Worm (Caenorhabditis elegans) whole organism, young adult: ENCODE data around the gene F59E12.6.

Experiments
- B0261.1 ChIP-seq: sonication (generic microtip); optimal IDR thresholded peaks from 2 replicates; lab custom pipeline; 2016; ENCODE audit warnings: mild to moderate bottlenecking, missing genetic modification characterization, moderate library complexity, missing compliant biosample characterization
- B0336.3 ChIP-seq: fragments of 200-800 bp; sonication (Bioruptor generic); IDR thresholded peaks from 2 replicates; pipeline ENCODE4 v1.3.6; 2022; ENCODE audit warnings: missing genetic modification characterization, missing compliant biosample characterization
- F23B12.7 ChIP-seq: sonication (generic microtip); optimal IDR thresholded peaks from 2 replicates; lab custom pipeline; 2017; ENCODE audit warnings: missing genetic modification characterization, mild to moderate bottlenecking, missing compliant biosample characterization, antibody characterized with exemption, moderate library complexity; ENCODE audit not compliant: insufficient read depth
- F49E8.2 ChIP-seq: sonication (generic microtip); optimal IDR thresholded peaks from 3 replicates; lab custom pipeline; 2017; ENCODE audit warnings: missing genetic modification characterization, mild to moderate bottlenecking, missing compliant biosample characterization, antibody characterized with exemption, moderate library complexity; ENCODE audit not compliant: insufficient read depth
- F57A8.1 ChIP-seq: fragments of 200-800 bp; sonication (Bioruptor generic); optimal IDR thresholded peaks from 2 replicates; lab custom pipeline; 2018; ENCODE audit warnings: mild to moderate bottlenecking, missing genetic modification characterization, moderate library complexity, missing compliant biosample characterization
- F57C9.4 ChIP-seq: sonication (generic microtip); optimal IDR thresholded peaks from 2 replicates; lab custom pipeline; 2017; ENCODE audit warnings: mild to moderate bottlenecking, missing genetic modification characterization, missing compliant biosample characterization
- T26A5.8 ChIP-seq: sonication (generic microtip); optimal IDR thresholded peaks from 2 replicates; lab custom pipeline; 2016; ENCODE audit warnings: missing genetic modification characterization, missing compliant biosample characterization
- Y53F4B.3 ChIP-seq: fragments of 200-800 bp; sonication (Bioruptor generic); IDR thresholded peaks from 2 replicates; pipeline ENCODE4 v1.3.6; 2022; ENCODE audit warnings: missing genetic modification reagents, missing genetic modification characterization, missing compliant biosample characterization
- ZK185.1 ChIP-seq: sonication (generic microtip); optimal IDR thresholded peaks from 2 replicates; lab custom pipeline; 2016; ENCODE audit warnings: mild to moderate bottlenecking, missing genetic modification characterization, missing compliant biosample characterization; ENCODE audit not compliant: poor library complexity, severe bottlenecking
- ama-1 ChIP-seq, 3 experiments: fragments of 150-350 bp in 1 of 3; sonication (generic microtip) in 2 of 3; optimal IDR thresholded peaks; 2 replicates each; lab custom pipeline; 2014 to 2018; ENCODE audit warnings: missing biosample characterization in 2 of 3, missing genetic modification characterization in 2 of 3, missing genetic modification reagents in 2 of 3
- cebp-1 ChIP-seq, 2 experiments: fragments of 200-800 bp in 1 of 2; sonication (Bioruptor generic) in 1 of 2; sonication (generic microtip) in 1 of 2; IDR thresholded peaks in 1 of 2; optimal IDR thresholded peaks in 1 of 2; 2 replicates each; pipeline versions ENCODE4 v1.3.6 to Lab custom; 2017 to 2022; ENCODE audit warnings: missing compliant biosample characterization in 2 of 2, missing genetic modification characterization in 2 of 2, mild to moderate bottlenecking in 1 of 2, missing genetic modification reagents in 1 of 2, moderate library complexity in 1 of 2
- ceh-40 ChIP-seq: fragments of 200-800 bp; sonication (Bioruptor generic); IDR thresholded peaks from 2 replicates; pipeline ENCODE4 v1.3.6; 2022; ENCODE audit warnings: missing genetic modification characterization, missing compliant biosample characterization
- ceh-79 ChIP-seq: sonication (generic microtip); optimal IDR thresholded peaks from 2 replicates; lab custom pipeline; 2017; ENCODE audit warnings: mild to moderate bottlenecking, missing genetic modification characterization, missing compliant biosample characterization
- ceh-91 ChIP-seq: fragments of 200-800 bp; sonication (Bioruptor generic); IDR thresholded peaks from 2 replicates; pipeline ENCODE4 v1.3.6; 2022; ENCODE audit warnings: missing genetic modification reagents, missing genetic modification characterization, missing compliant biosample characterization
- dpff-1 ChIP-seq: sonication (generic microtip); optimal IDR thresholded peaks from 2 replicates; lab custom pipeline; 2017; ENCODE audit warnings: mild to moderate bottlenecking, missing genetic modification characterization, missing compliant biosample characterization
- dpl-1 ChIP-seq: fragments of 150-350 bp; optimal IDR thresholded peaks from 2 replicates; lab custom pipeline; 2014; ENCODE audit warnings: missing biosample characterization, missing genetic modification reagents, missing genetic modification characterization
- efl-1 ChIP-seq: fragments of 150-350 bp; optimal IDR thresholded peaks from 2 replicates; lab custom pipeline; 2014; ENCODE audit warnings: missing biosample characterization, missing genetic modification reagents, missing genetic modification characterization
- egl-44 ChIP-seq: fragments of 200-800 bp; sonication (Bioruptor generic); IDR thresholded peaks from 2 replicates; pipeline ENCODE4 v1.3.6; 2022; ENCODE audit warnings: missing genetic modification reagents, missing genetic modification characterization, missing compliant biosample characterization
- ets-4 ChIP-seq: fragments of 200-800 bp; sonication (Bioruptor generic); optimal IDR thresholded peaks from 2 replicates; lab custom pipeline; 2018; ENCODE audit warnings: mild to moderate bottlenecking, missing genetic modification characterization, missing compliant biosample characterization
- gei-17 ChIP-seq: fragments of 200-800 bp; sonication (Bioruptor generic); optimal IDR thresholded peaks from 2 replicates; lab custom pipeline; 2018; ENCODE audit warnings: mild to moderate bottlenecking, missing genetic modification characterization, missing compliant biosample characterization
- him-1 ChIP-seq: sonication (generic microtip); optimal IDR thresholded peaks from 2 replicates; lab custom pipeline; 2016; ENCODE audit warnings: missing genotype, missing genetic modification reagents, missing genetic modification characterization, missing compliant biosample characterization
- hlh-12 ChIP-seq: sonication (generic microtip); optimal IDR thresholded peaks from 2 replicates; lab custom pipeline; 2016; ENCODE audit warnings: missing genetic modification characterization, missing compliant biosample characterization
- lin-54 ChIP-seq: fragments of 200-800 bp; sonication (Bioruptor generic); optimal IDR thresholded peaks from 2 replicates; lab custom pipeline; 2018; ENCODE audit warnings: mild to moderate bottlenecking, missing genetic modification characterization, missing compliant biosample characterization
- mcd-1 ChIP-seq: fragments of 200-800 bp; sonication (Bioruptor generic); IDR thresholded peaks from 2 replicates; pipeline ENCODE4 v1.3.6; 2022; ENCODE audit warnings: missing genetic modification reagents, missing genetic modification characterization, missing compliant biosample characterization
- mes-4 ChIP-seq: sonication (generic microtip); optimal IDR thresholded peaks from 2 replicates; lab custom pipeline; 2016; ENCODE audit warnings: missing genotype, missing genetic modification characterization, missing compliant biosample characterization
- nfya-2 ChIP-seq: fragments of 200-800 bp; sonication (Bioruptor generic); IDR thresholded peaks from 2 replicates; pipeline ENCODE4 v1.3.6; 2022; ENCODE audit warnings: missing genetic modification reagents, missing genetic modification characterization, missing compliant biosample characterization
- nhr-179 ChIP-seq: sonication (generic microtip); optimal IDR thresholded peaks from 2 replicates; lab custom pipeline; 2016; ENCODE audit warnings: mild to moderate bottlenecking, missing genetic modification characterization, missing compliant biosample characterization
- nhr-80 ChIP-seq: sonication (generic microtip); optimal IDR thresholded peaks from 2 replicates; lab custom pipeline; 2016; ENCODE audit warnings: missing genetic modification characterization, missing compliant biosample characterization
- pbrm-1 ChIP-seq: fragments of 200-800 bp; sonication (Bioruptor generic); IDR thresholded peaks from 2 replicates; pipeline ENCODE4 v1.3.6; 2022; ENCODE audit warnings: missing genetic modification reagents, missing genetic modification characterization, missing compliant biosample characterization
- pha-4 ChIP-seq: fragments of 150-350 bp; sonication (generic microtip); optimal IDR thresholded peaks from 2 replicates; lab custom pipeline; 2014; ENCODE audit warnings: missing biosample characterization, missing genetic modification reagents, missing genetic modification characterization
- rpc-1 ChIP-seq, 2 experiments: fragments of 150-350 bp in 1 of 2; sonication (generic microtip) in 1 of 2; optimal IDR thresholded peaks; 2 replicates each; lab custom pipeline; 2014 to 2018; ENCODE audit warnings: missing biosample characterization in 1 of 2, missing genetic modification characterization in 1 of 2, missing genetic modification reagents in 1 of 2, missing genotype in 1 of 2
- tbx-9 ChIP-seq: sonication (generic microtip); optimal IDR thresholded peaks from 2 replicates; lab custom pipeline; 2016; ENCODE audit warnings: borderline replicate concordance, missing genetic modification characterization, inconsistent platforms, missing compliant biosample characterization
- unc-130 ChIP-seq: sonication (generic microtip); optimal IDR thresholded peaks from 2 replicates; lab custom pipeline; 2016; ENCODE audit warnings: missing genetic modification reagents, missing genetic modification characterization, missing compliant biosample characterization
- xnd-1 ChIP-seq: sonication (generic microtip); optimal IDR thresholded peaks from 2 replicates; lab custom pipeline; 2016; ENCODE audit warnings: missing genotype, missing genetic modification reagents, missing genetic modification characterization, missing compliant biosample characterization
- ztf-25 ChIP-seq: fragments of 200-800 bp; sonication (Bioruptor generic); IDR thresholded peaks from 2 replicates; pipeline ENCODE4 v1.3.6; 2022; ENCODE audit warnings: missing genetic modification reagents, missing genetic modification characterization, missing compliant biosample characterization
- ztf-3 ChIP-seq: fragments of 200-800 bp; sonication (Bioruptor generic); optimal IDR thresholded peaks from 2 replicates; lab custom pipeline; 2018; ENCODE audit warnings: mild to moderate bottlenecking, missing genetic modification characterization, missing compliant biosample characterization
- ztf-6 ChIP-seq: fragments of 200-800 bp; sonication (Bioruptor generic); IDR thresholded peaks from 2 replicates; pipeline ENCODE4 v1.3.6; 2022; ENCODE audit warnings: missing genetic modification reagents, missing genetic modification characterization, missing compliant biosample characterization

Gene F59E12.6

DNA sequence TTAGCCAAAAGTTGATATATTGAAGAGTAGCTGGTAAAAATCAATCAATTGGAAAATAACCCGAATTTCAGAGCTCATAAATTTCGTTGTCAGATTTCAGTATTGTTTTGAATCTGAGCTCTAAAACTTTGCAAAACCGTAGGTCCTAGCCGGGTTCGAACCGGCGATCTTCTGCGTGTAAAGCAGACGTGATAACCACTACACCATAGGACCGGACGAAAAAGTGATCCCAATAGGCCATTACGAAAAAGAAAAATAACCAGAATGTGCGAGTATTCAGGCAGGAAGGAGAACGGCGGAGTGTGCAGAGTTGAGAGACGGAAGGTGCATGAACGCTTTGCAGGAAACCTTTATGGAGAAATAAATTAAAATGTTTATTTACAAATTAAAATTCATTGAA, 53.7 kb downstream of the F59E12.6 start (continued):
- TF ChIP-seq hlh-12 (tag; lab: Kevin White, UChicago) (no peak), egl-44 (no peak), him-1 (peak; percentile 80), T26A5.8 (no peak), ceh-40 (peak; percentile 59; the same call in 1 of the 2 replicates), tbx-9 (tag; lab: Kevin White, UChicago) (no peak), mcd-1 (GFP tag; lab: Robert Waterston, UW) (0 out of 2 replicates have a peak, but pooled peaks have one; percentile 46), pbrm-1 (GFP tag; lab: Robert Waterston, UW) (no peak), cebp-1 (GFP tag; IDR thresholded peaks at IDR 0.05; lab: Robert Waterston, UW) (no peak), cebp-1 (tag; optimal IDR thresholded peaks at IDR 0.05; lab: Kevin White, UChicago) (no peak), nfya-2 (GFP tag; lab: Robert Waterston, UW) (no peak), ztf-25 (GFP tag; lab: Robert Waterston, UW) (no peak), F23B12.7 (tag; lab: Kevin White, UChicago) (peak; percentile 81), lin-54 (GFP tag; lab: Kevin White, UChicago) (peak; percentile 58), F57C9.4 (no peak), dpl-1 (GFP tag; lab: Kevin White, UChicago) (no peak), B0336.3 (GFP tag; lab: Robert Waterston, UW) (0 out of 2 replicates have a peak, but pooled peaks have one; percentile 28), F57A8.1 (GFP tag; lab: Kevin White, UChicago) (no peak), dpff-1 (tag; lab: Kevin White, UChicago) (no peak), ama-1 (optimal IDR thresholded peaks at IDR 0.05; lab: Kevin White, UChicago) (no peak), ama-1 (GFP tag; optimal IDR thresholded peaks at IDR 0.05; lab: Kevin White, UChicago) (peak; percentile 9 to 73), ets-4 (GFP tag; lab: Kevin White, UChicago) (no peak), B0261.1 (tag; lab: Kevin White, UChicago) (peak; percentile 90), ceh-79 (tag; lab: Kevin White, UChicago) (no peak), nhr-179 (tag; lab: Kevin White, UChicago) (no peak), gei-17 (GFP tag; lab: Kevin White, UChicago) (no peak), ztf-6 (GFP tag; lab: Robert Waterston, UW) (no peak), unc-130 (GFP tag; lab: Kevin White, UChicago) (peak; percentile 18), xnd-1 (no peak), F49E8.2 (tag; lab: Kevin White, UChicago) (no peak), ZK185.1 (peak; percentile 51), ceh-91 (GFP tag; lab: Robert Waterston, UW) (no peak), nhr-80 (tag; lab: Kevin White, UChicago) (peak; percentile 28), rpc-1 (optimal IDR thresholded peaks at IDR 0.05; lab: Kevin White, UChicago) (peak; percentile 80), rpc-1 (tag; optimal IDR thresholded peaks at IDR 0.05; lab: Kevin White, UChicago) (peak; percentile 88), mes-4 (tag; lab: Kevin White, UChicago) (peak; percentile 56), efl-1 (no peak), Y53F4B.3 (0 out of 2 replicates have a peak, but pooled peaks have one; percentile 30), pha-4 (tag; lab: Kevin White, UChicago) (no peak), ztf-3 (GFP tag; lab: Kevin White, UChicago) (no peak)
